Worm (Caenorhabditis elegans) whole organism, L1 larva: ENCODE results near the gene Y41E3.19.
A peak's percentile ranks its signal among the peaks of the same experiment; 100 is the strongest.

Source experiments
- C04F5.9 ChIP-seq: sonication (generic microtip); optimal IDR thresholded peaks from 2 replicates; lab custom pipeline; 2016; ENCODE audit warnings: missing genetic modification characterization, missing compliant biosample characterization
- Y116A8C.19 ChIP-seq: sonication (generic microtip); optimal IDR thresholded peaks from 2 replicates; lab custom pipeline; 2016; ENCODE audit warnings: missing compliant biosample characterization, missing genetic modification characterization, borderline replicate concordance
- aha-1 ChIP-seq: fragments of 150-350 bp; optimal IDR thresholded peaks from 2 replicates; lab custom pipeline; 2014; ENCODE audit warnings: missing biosample characterization, missing genetic modification characterization
- alr-1 ChIP-seq: fragments of 200-800 bp; sonication (Bioruptor generic); optimal IDR thresholded peaks from 2 replicates; lab custom pipeline; 2018; ENCODE audit warnings: borderline replicate concordance, mild to moderate bottlenecking, missing genetic modification characterization, missing compliant biosample characterization
- aly-2 ChIP-seq: fragments of 150-350 bp; optimal IDR thresholded peaks from 2 replicates; lab custom pipeline; 2014; ENCODE audit warnings: missing biosample characterization, missing genetic modification characterization
- ama-1 ChIP-seq: fragments of 150-350 bp; optimal IDR thresholded peaks from 2 replicates; lab custom pipeline; 2014
- ceh-8 ChIP-seq: fragments of 200-800 bp; sonication (Bioruptor generic); optimal IDR thresholded peaks from 2 replicates; lab custom pipeline; 2018; ENCODE audit warnings: mild to moderate bottlenecking, missing genetic modification characterization, moderate library complexity, missing compliant biosample characterization
- ceh-82 ChIP-seq, 3 experiments: fragments of 150-350 bp in 1 of 3; sonication (generic microtip) in 2 of 3; optimal IDR thresholded peaks; 2 replicates each; lab custom pipeline; 2014 to 2017; ENCODE audit warnings: missing biosample characterization in 3 of 3, missing genetic modification characterization in 3 of 3
- dpl-1 ChIP-seq, 3 experiments: fragments of 150-350 bp in 2 of 3; sonication (generic microtip) in 1 of 3; optimal IDR thresholded peaks; 2 replicates each; lab custom pipeline; 2014 to 2017; ENCODE audit warnings: missing biosample characterization in 3 of 3, missing genetic modification characterization in 3 of 3, missing genetic modification reagents in 3 of 3
- dsc-1 ChIP-seq: sonication (generic microtip); optimal IDR thresholded peaks from 2 replicates; lab custom pipeline; 2016; ENCODE audit warnings: mild to moderate bottlenecking, missing genetic modification characterization, missing compliant biosample characterization
- efl-1 ChIP-seq, 4 experiments: fragments of 150-350 bp; optimal IDR thresholded peaks in 3 of 4; peaks in 1 of 4; 1 replicate in 1 of 4; 2 replicates in 3 of 4; lab custom pipeline; 2014; ENCODE audit warnings: missing biosample characterization in 2 of 4, missing genetic modification characterization in 2 of 4, missing genetic modification reagents in 2 of 4
- elt-3 ChIP-seq, 6 experiments: fragments of 150-350 bp in 1 of 6; sonication (generic microtip); optimal IDR thresholded peaks; 2 replicates each; lab custom pipeline; 2017 to 2018; ENCODE audit warnings: missing biosample characterization in 6 of 6, missing genetic modification characterization in 6 of 6, inconsistent platforms in 1 of 6
- ets-5 ChIP-seq: fragments of 200-800 bp; sonication (Bioruptor generic); IDR thresholded peaks from 2 replicates; pipeline ENCODE4 v1.3.6; 2022; ENCODE audit warnings: missing genetic modification characterization, missing compliant biosample characterization
- fkh-8 ChIP-seq: sonication (generic microtip); optimal IDR thresholded peaks from 2 replicates; lab custom pipeline; 2016; ENCODE audit warnings: mild to moderate bottlenecking, missing genetic modification characterization, missing compliant biosample characterization
- hpl-2 ChIP-seq: fragments of 150-350 bp; optimal IDR thresholded peaks from 2 replicates; lab custom pipeline; 2014; ENCODE audit warnings: missing biosample characterization, missing genetic modification reagents, missing genetic modification characterization
- irx-1 ChIP-seq: sonication (generic microtip); optimal IDR thresholded peaks from 2 replicates; lab custom pipeline; 2016; ENCODE audit warnings: missing genetic modification characterization, missing compliant biosample characterization
- jun-1 ChIP-seq: fragments of 150-350 bp; optimal IDR thresholded peaks from 2 replicates; lab custom pipeline; 2014; ENCODE audit warnings: missing biosample characterization, missing genetic modification reagents, missing genetic modification characterization
- lin-13 ChIP-seq: fragments of 150-350 bp; optimal IDR thresholded peaks from 2 replicates; lab custom pipeline; 2014; ENCODE audit warnings: missing biosample characterization, missing genetic modification reagents, missing genetic modification characterization
- lin-14 ChIP-seq: fragments of 200-800 bp; sonication (Bioruptor generic); optimal IDR thresholded peaks from 2 replicates; lab custom pipeline; 2018; ENCODE audit warnings: mild to moderate bottlenecking, missing genetic modification characterization, moderate library complexity, missing compliant biosample characterization
- mab-9 ChIP-seq: fragments of 200-800 bp; sonication (Bioruptor generic); IDR thresholded peaks from 2 replicates; pipeline ENCODE4 v1.3.6; 2022; ENCODE audit warnings: missing genetic modification reagents, missing genetic modification characterization, missing compliant biosample characterization
- nhr-237 ChIP-seq: fragments of 150-350 bp; optimal IDR thresholded peaks from 2 replicates; lab custom pipeline; 2014; ENCODE audit warnings: missing biosample characterization, missing genetic modification characterization
- nhr-76 ChIP-seq: sonication (generic microtip); optimal IDR thresholded peaks from 2 replicates; lab custom pipeline; 2017; ENCODE audit warnings: missing biosample characterization, missing genetic modification characterization
- nhr-77 ChIP-seq: fragments of 150-350 bp; optimal IDR thresholded peaks from 2 replicates; lab custom pipeline; 2014; ENCODE audit warnings: missing biosample characterization, missing genetic modification characterization
- nhr-84 ChIP-seq: sonication (generic microtip); optimal IDR thresholded peaks from 2 replicates; lab custom pipeline; 2017; ENCODE audit warnings: missing biosample characterization, missing genetic modification characterization
- nhr-90 ChIP-seq: sonication (generic microtip); optimal IDR thresholded peaks from 2 replicates; lab custom pipeline; 2016; ENCODE audit warnings: mild to moderate bottlenecking, missing genetic modification characterization, missing compliant biosample characterization; ENCODE audit not compliant: poor library complexity
- pag-3 ChIP-seq: sonication (generic microtip); optimal IDR thresholded peaks from 2 replicates; lab custom pipeline; 2017; ENCODE audit warnings: missing genetic modification characterization, mild to moderate bottlenecking, missing compliant biosample characterization, antibody characterized with exemption, borderline replicate concordance; ENCODE audit not compliant: insufficient read depth
- rnt-1 ChIP-seq: sonication (generic microtip); optimal IDR thresholded peaks from 2 replicates; lab custom pipeline; 2016; ENCODE audit warnings: mild to moderate bottlenecking, missing genetic modification characterization, moderate library complexity, missing compliant biosample characterization
- snu-23 ChIP-seq: sonication (generic microtip); optimal IDR thresholded peaks from 2 replicates; lab custom pipeline; 2016; ENCODE audit warnings: missing genetic modification characterization, missing compliant biosample characterization
- sup-37 ChIP-seq: fragments of 200-800 bp; sonication (Bioruptor generic); optimal IDR thresholded peaks from 2 replicates; lab custom pipeline; 2018; ENCODE audit warnings: mild to moderate bottlenecking, missing genetic modification characterization, missing compliant biosample characterization
- swsn-7 ChIP-seq: sonication (generic microtip); optimal IDR thresholded peaks from 2 replicates; lab custom pipeline; 2016; ENCODE audit warnings: missing genetic modification characterization, missing compliant biosample characterization
- tlp-1 ChIP-seq: fragments of 150-350 bp; optimal IDR thresholded peaks from 2 replicates; lab custom pipeline; 2014; ENCODE audit warnings: missing biosample characterization, missing genetic modification characterization
- unc-62 ChIP-seq: fragments of 150-350 bp; optimal IDR thresholded peaks from 2 replicates; lab custom pipeline; 2014; ENCODE audit warnings: missing biosample characterization, missing genetic modification reagents, missing genetic modification characterization
- unc-98 ChIP-seq: fragments of 200-800 bp; sonication (Bioruptor generic); IDR thresholded peaks from 2 replicates; pipeline ENCODE4 v1.3.6; 2022; ENCODE audit warnings: missing genetic modification characterization, missing compliant biosample characterization
- xbp-1 ChIP-seq: sonication (generic microtip); optimal IDR thresholded peaks from 2 replicates; lab custom pipeline; 2016; ENCODE audit warnings: missing genetic modification characterization, missing compliant biosample characterization
- ztf-11 ChIP-seq, 2 experiments: sonication (generic microtip); optimal IDR thresholded peaks; 2 replicates each; lab custom pipeline; 2016 to 2017; ENCODE audit warnings: missing genetic modification characterization in 2 of 2, missing biosample characterization in 1 of 2, missing compliant biosample characterization in 1 of 2
- ztf-4 ChIP-seq: fragments of 150-350 bp; optimal IDR thresholded peaks from 2 replicates; lab custom pipeline; 2014; ENCODE audit warnings: missing biosample characterization, missing genetic modification characterization

The Y41E3.19 gene

ce11 chrIV:15057994-15058393, 2.1 kb downstream of the Y41E3.19 start, which contains the start of gene Y41E3.13:
Gene Y41E3.13, plus strand, starts transcription at chrIV:15058294.
- no peak for TF ChIP-seq swsn-7
- no peak for TF ChIP-seq dpl-1 (GFP tag; optimal IDR thresholded peaks at IDR 0.05; lab: Kevin White, UChicago)
- TF ChIP-seq rnt-1: no peak
- no peak for TF ChIP-seq hpl-2 (GFP tag; lab: Kevin White, UChicago)
- TF ChIP-seq lin-14 (GFP tag; lab: Kevin White, UChicago): no peak
- TF ChIP-seq, all 84 proteins: peak for 0

ce11 chrIV:15059150-15059549, 3.2 kb downstream of the Y41E3.19 start:
- peak; percentile 78 for TF ChIP-seq unc-98 (GFP tag; lab: Robert Waterston, UW)

- TF ChIP-seq efl-1 (optimal IDR thresholded peaks at IDR 0.05; lab: Kevin White, UChicago) (no peak), efl-1 (GFP tag; optimal IDR thresholded peaks at IDR 0.05 in 1 of 2; lab: Kevin White, UChicago) (no peak), aly-2 (tag; lab: Kevin White, UChicago) (no peak), nhr-90 (no peak), fkh-8 (tag; lab: Kevin White, UChicago) (no peak), lin-13 (GFP tag; lab: Kevin White, UChicago) (no peak), elt-3 (tag; optimal IDR thresholded peaks at IDR 0.05; lab: Kevin White, UChicago) (no peak), tlp-1 (no peak), irx-1 (no peak)
Measured at ce11 chrIV:15063789-15064188, 7.9 kb downstream of the Y41E3.19 start.

DNA sequence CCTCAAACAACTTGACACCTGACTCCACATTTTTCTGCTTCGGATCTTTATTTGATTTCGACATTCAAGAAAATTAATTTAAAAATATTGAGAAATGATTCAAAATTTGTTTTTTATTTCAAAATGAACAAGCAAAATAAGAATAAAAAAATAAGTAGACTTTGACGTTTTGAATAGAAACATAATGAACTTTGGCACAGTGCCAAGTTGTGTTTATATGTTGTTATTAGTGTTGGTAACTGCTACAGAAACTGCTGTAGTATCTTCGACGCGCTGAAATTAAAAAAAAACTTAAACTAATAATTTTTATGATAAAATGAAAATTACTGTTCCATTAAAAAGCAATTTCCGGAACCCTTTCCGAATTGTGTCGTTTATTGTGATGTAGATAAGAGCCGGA, 9.7 kb downstream of the Y41E3.19 start, which contains the start of gene Y41E3.18:
Gene Y41E3.18 (minus strand): TSS at position 101 of the 400 bp plus-strand sequence.
- TF ChIP-seq ceh-8 (GFP tag; lab: Kevin White, UChicago) (no peak), C04F5.9 (tag; lab: Kevin White, UChicago) (no peak), ztf-4 (tag; lab: Kevin White, UChicago) (no peak), nhr-84 (tag; lab: Kevin White, UChicago) (no peak), nhr-77 (no peak), swsn-7 (no peak), jun-1 (tag; lab: Kevin White, UChicago) (no peak), efl-1 (optimal IDR thresholded peaks at IDR 0.05; lab: Kevin White, UChicago) (no peak), efl-1 (GFP tag; optimal IDR thresholded peaks at IDR 0.05 in 1 of 2; lab: Kevin White, UChicago) (no peak), nhr-76 (tag; lab: Kevin White, UChicago) (no peak), unc-62 (no peak), tlp-1 (no peak), sup-37 (GFP tag; lab: Kevin White, UChicago) (no peak), ceh-82 (tag; optimal IDR thresholded peaks at IDR 0.05; lab: Kevin White, UChicago) (no peak), nhr-237 (tag; lab: Kevin White, UChicago) (no peak), snu-23 (no peak), mab-9 (no peak), unc-98 (GFP tag; lab: Robert Waterston, UW) (no peak), alr-1 (no peak), aha-1 (tag; lab: Kevin White, UChicago) (no peak)

- TF ChIP-seq xbp-1 (tag; lab: Kevin White, UChicago): no peak
- no peak for TF ChIP-seq pag-3 (tag; lab: Kevin White, UChicago)
- TF ChIP-seq ets-5 (GFP tag; lab: Robert Waterston, UW): no peak
- TF ChIP-seq ztf-11 (tag; optimal IDR thresholded peaks at IDR 0.05; lab: Kevin White, UChicago): no peak
- TF ChIP-seq dsc-1 (tag; lab: Kevin White, UChicago): no peak
- no peak for TF ChIP-seq hpl-2 (GFP tag; lab: Kevin White, UChicago)
- TF ChIP-seq tlp-1: no peak
- TF ChIP-seq Y116A8C.19 (tag; lab: Kevin White, UChicago): no peak
- no peak for TF ChIP-seq ama-1 (lab: Kevin White, UChicago)
- no peak for TF ChIP-seq C04F5.9 (tag; lab: Kevin White, UChicago)
Measured at ce11 chrIV:15068818-15069217, 12.9 kb downstream of the Y41E3.19 start, which contains the start of gene srt-48. Gene srt-48, minus strand, starts transcription at chrIV:15068918.
